Worm (Caenorhabditis elegans): ENCODE results near the gene C05D12.7.

C05D12.7 gene

DNA sequence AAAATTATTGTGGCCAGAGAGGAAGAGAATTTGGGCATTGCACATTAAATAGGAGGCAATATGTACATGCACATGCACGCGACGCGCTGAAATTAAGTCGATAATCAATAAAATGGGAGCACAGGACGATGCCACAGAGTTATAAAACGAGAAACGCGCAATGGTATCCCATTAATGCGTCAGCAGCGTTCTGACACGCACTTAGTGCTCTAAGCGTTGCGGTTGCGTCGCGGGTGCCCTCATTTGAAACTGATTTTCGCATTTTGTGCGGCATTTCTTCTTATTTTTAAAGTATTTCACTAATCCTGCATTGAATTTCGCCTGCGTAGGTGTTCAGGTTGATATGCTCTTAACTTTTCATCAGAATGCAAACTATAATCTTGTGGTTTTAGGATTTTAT lies 43.1 kb downstream of the C05D12.7 start, which contains the start of gene rsp-1 (continued):
- TF ChIP-seq ctbp-1 (GFP tag; IDR thresholded peaks at IDR 0.05), result peak; percentile 61; the same call in 1 of the 2 replicates
- TF ChIP-seq dmd-8 (GFP tag; IDR thresholded peaks at IDR 0.05), result no peak
- TF ChIP-seq hmg-1.1 (GFP tag; IDR thresholded peaks at IDR 0.05), result peak; percentile 90
- TF ChIP-seq D1046.2 (GFP tag; IDR thresholded peaks at IDR 0.05), result no peak
- TF ChIP-seq zag-1 (tag; optimal IDR thresholded peaks at IDR 0.05), result no peak
- TF ChIP-seq duxl-1 (tag; optimal IDR thresholded peaks at IDR 0.05; ENCODE audit: poor library complexity), result peak; percentile 85
- TF ChIP-seq Y75B8A.6 (GFP tag; IDR thresholded peaks at IDR 0.05), result no peak
- TF ChIP-seq lin-38 (GFP tag; IDR thresholded peaks at IDR 0.05), result peak; percentile 89
- TF ChIP-seq zip-11 (GFP tag; IDR thresholded peaks at IDR 0.05), result no peak
- no peak for TF ChIP-seq ZK546.5 (tag; optimal IDR thresholded peaks at IDR 0.05)
- peak; percentile 44 for TF ChIP-seq unc-130 (GFP tag; optimal IDR thresholded peaks at IDR 0.05)
- peak; percentile 53; the same call in 1 of the 2 replicates for TF ChIP-seq snpc-1.2 (GFP tag; IDR thresholded peaks at IDR 0.05)
- TF ChIP-seq mdt-29 (GFP tag; IDR thresholded peaks at IDR 0.05), result 0 out of 2 replicates have a peak, but pooled peaks have one; percentile 11
- no peak for TF ChIP-seq tag-97 (GFP tag; IDR thresholded peaks at IDR 0.05)
- TF ChIP-seq spr-3 (GFP tag; optimal IDR thresholded peaks at IDR 0.05), result peak; percentile 49
- TF ChIP-seq set-16 (GFP tag; IDR thresholded peaks at IDR 0.05), result 0 out of 2 replicates have a peak, but pooled peaks have one; percentile 7
- TF ChIP-seq fos-1 (tag; optimal IDR thresholded peaks at IDR 0.05), result no peak
- peak; percentile 3 to 79 for TF ChIP-seq hif-1 (tag; optimal IDR thresholded peaks at IDR 0.05)
- peak; percentile 95 for TF ChIP-seq mes-2 (tag; optimal IDR thresholded peaks at IDR 0.05; ENCODE audit: poor library complexity, severe bottlenecking)
- TF ChIP-seq nhr-11 (tag; optimal IDR thresholded peaks at IDR 0.05), result peak; percentile 77
- TF ChIP-seq mdl-1 (tag; optimal IDR thresholded peaks at IDR 0.05), result peak in 1 of 2 experiments; percentile 76
- peak; percentile 80 for TF ChIP-seq spr-1 (tag; optimal IDR thresholded peaks at IDR 0.05)
- TF ChIP-seq lin-29 (GFP tag; IDR thresholded peaks at IDR 0.05), result peak; percentile 64; the same call in 1 of the 2 replicates
- peak; percentile 75 for TF ChIP-seq nhr-25 (tag; optimal IDR thresholded peaks at IDR 0.05; ENCODE audit: borderline replicate concordance, insufficient read depth)
- TF ChIP-seq hlh-11 (tag; optimal IDR thresholded peaks at IDR 0.05), result peak; percentile 91
- no peak for TF ChIP-seq nhr-237 (tag; optimal IDR thresholded peaks at IDR 0.05)
- no peak for TF ChIP-seq cey-2 (tag; optimal IDR thresholded peaks at IDR 0.05; ENCODE audit: borderline replicate concordance, insufficient read depth)
- TF ChIP-seq madf-5 (GFP tag; IDR thresholded peaks at IDR 0.05), result no peak
- peak; percentile 93 for TF ChIP-seq lin-13 (GFP tag; optimal IDR thresholded peaks at IDR 0.05)
- TF ChIP-seq Y5F2A.4 (GFP tag; optimal IDR thresholded peaks at IDR 0.05), result no peak
- peak; percentile 85 for TF ChIP-seq hlh-30 (tag; optimal IDR thresholded peaks at IDR 0.05; ENCODE audit: insufficient read depth)
- peak; percentile 86 for TF ChIP-seq dpl-1 (GFP tag; optimal IDR thresholded peaks at IDR 0.05)
- TF ChIP-seq pqm-1 (tag; optimal IDR thresholded peaks at IDR 0.05), result peak; percentile 41
- peak; percentile 46; the same call in 1 of the 2 replicates for TF ChIP-seq vab-7 (GFP tag; IDR thresholded peaks at IDR 0.05)
- peak; percentile 83 for TF ChIP-seq dmd-9 (GFP tag; IDR thresholded peaks at IDR 0.05)
- TF ChIP-seq nhr-102 (tag; optimal IDR thresholded peaks at IDR 0.05), result peak; percentile 87
- peak; percentile 81 for TF ChIP-seq tra-1 (GFP tag; IDR thresholded peaks at IDR 0.05)
- TF ChIP-seq nhr-10 (tag; optimal IDR thresholded peaks at IDR 0.05), result no peak
- TF ChIP-seq fkh-10 (GFP tag; optimal IDR thresholded peaks at IDR 0.05), result peak; percentile 60
- TF ChIP-seq T20F7.1 (GFP tag; optimal IDR thresholded peaks at IDR 0.05), result peak; percentile 90
- TF ChIP-seq R02D3.7 (tag; optimal IDR thresholded peaks at IDR 0.05), result no peak
- peak; percentile 54 for TF ChIP-seq zfp-2 (tag; optimal IDR thresholded peaks at IDR 0.05)
- peak; percentile 41 for TF ChIP-seq F10B5.3 (tag; optimal IDR thresholded peaks at IDR 0.05)
- peak; percentile 79; the same call in 1 of the 2 replicates for TF ChIP-seq zfp-3 (GFP tag; conservative IDR thresholded peaks at IDR 0.05)
- peak; percentile 48 for TF ChIP-seq ceh-28 (tag; optimal IDR thresholded peaks at IDR 0.05)
- TF ChIP-seq ztf-11 (tag; optimal IDR thresholded peaks at IDR 0.05), result no peak
- peak; percentile 74 to 94 for TF ChIP-seq lsy-2 (tag; optimal IDR thresholded peaks at IDR 0.05)
- TF ChIP-seq nhr-28 (tag; optimal IDR thresholded peaks at IDR 0.05), result peak; percentile 79
